Worm (Caenorhabditis elegans): Measurements from ENCODE around the gene wnk-1.

DNA sequence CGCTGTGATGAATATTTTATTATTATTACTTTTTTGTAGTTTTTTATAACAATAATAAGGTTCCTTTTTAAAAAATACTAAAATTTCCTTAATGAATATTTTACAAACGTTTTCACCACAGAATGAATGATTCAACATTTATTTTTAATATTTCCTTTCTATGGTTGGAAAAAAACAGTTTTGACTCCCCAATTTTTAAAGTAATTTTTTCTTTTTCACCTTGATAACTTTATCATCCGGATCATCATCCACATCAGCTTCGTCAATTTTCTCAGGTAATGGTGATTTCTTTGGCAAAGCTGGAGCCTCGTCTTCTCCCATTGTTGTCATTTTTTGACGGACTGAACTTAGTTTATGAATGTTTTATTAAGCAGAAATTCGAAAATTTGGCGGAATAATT is 43.8 kb downstream of the wnk-1 start, which contains the start of gene rab-28:
- TF ChIP-seq unc-62 (GFP tag; optimal IDR thresholded peaks at IDR 0.05) (no peak), efl-1 (optimal IDR thresholded peaks at IDR 0.05) (no peak), efl-1 (GFP tag; optimal IDR thresholded peaks at IDR 0.05 in 1 of 2) (no peak), fkh-10 (GFP tag; optimal IDR thresholded peaks at IDR 0.05) (no peak), tbx-2 (tag; optimal IDR thresholded peaks at IDR 0.05) (no peak), zag-1 (tag; optimal IDR thresholded peaks at IDR 0.05) (no peak), sptf-1 (tag; optimal IDR thresholded peaks at IDR 0.05) (no peak), ama-1 (optimal IDR thresholded peaks at IDR 0.05) (no peak), snpc-4 (tag; optimal IDR thresholded peaks at IDR 0.05) (no peak), nhr-237 (tag; optimal IDR thresholded peaks at IDR 0.05) (no peak), nhr-77 (tag; optimal IDR thresholded peaks at IDR 0.05) (no peak)

Data from whole organism, L1 larva.